Fruit fly (Drosophila melanogaster) whole organism, embryonic: Measurements from ENCODE around the gene CG3702.

Experiments used
- Abd-B ChIP-seq: fragments of 200-800 bp; sonication (Bioruptor generic); optimal IDR thresholded peaks from 2 replicates; lab custom pipeline; 2018; ENCODE audit warnings: missing biosample characterization, mild to moderate bottlenecking, missing genetic modification characterization, moderate library complexity
- BEAF-32 ChIP-seq: fragments of 200-800 bp; sonication (Bioruptor generic); optimal IDR thresholded peaks from 3 replicates; lab custom pipeline; 2017; ENCODE audit warnings: missing biosample characterization, missing genetic modification characterization, mild to moderate bottlenecking, moderate library complexity, missing genetic modification reagents
- Blimp-1 ChIP-seq: fragments of 200-800 bp; sonication (Bioruptor generic); optimal IDR thresholded peaks from 3 replicates; lab custom pipeline; 2018; ENCODE audit warnings: missing biosample characterization, missing genetic modification characterization, mild to moderate bottlenecking, moderate library complexity, missing genetic modification reagents
- BtbVII ChIP-seq: fragments of 200-800 bp; sonication (Bioruptor generic); optimal IDR thresholded peaks from 3 replicates; lab custom pipeline; 2017; ENCODE audit warnings: missing biosample characterization, mild to moderate bottlenecking, missing genetic modification characterization
- CG10959 ChIP-seq: fragments of 200-800 bp; sonication (Bioruptor generic); IDR thresholded peaks from 2 replicates; pipeline ENCODE4 v1.3.6; 2022; ENCODE audit warnings: missing biosample characterization, missing genetic modification characterization
- CG12104 ChIP-seq: fragments of 200-800 bp; sonication (Bioruptor generic); optimal IDR thresholded peaks from 3 replicates; lab custom pipeline; 2016; ENCODE audit warnings: missing biosample characterization, missing genetic modification characterization
- CG12219 ChIP-seq: fragments of 200-800 bp; sonication (Bioruptor generic); optimal IDR thresholded peaks from 3 replicates; lab custom pipeline; 2018; ENCODE audit warnings: missing biosample characterization, mild to moderate bottlenecking, missing genetic modification characterization
- CG12659 ChIP-seq: fragments of 200-800 bp; sonication (Bioruptor generic); optimal IDR thresholded peaks from 3 replicates; lab custom pipeline; 2017; ENCODE audit warnings: mild to moderate bottlenecking, missing biosample characterization, missing genetic modification reagents, missing genetic modification characterization
- CG12942 ChIP-seq: fragments of 200-800 bp; sonication (Bioruptor generic); optimal IDR thresholded peaks from 3 replicates; lab custom pipeline; 2016; ENCODE audit warnings: missing biosample characterization, missing genetic modification characterization
- CG13296 ChIP-seq: fragments of 200-800 bp; sonication (Bioruptor generic); optimal IDR thresholded peaks from 3 replicates; lab custom pipeline; 2018; ENCODE audit warnings: missing biosample characterization, mild to moderate bottlenecking, missing genetic modification characterization
- CG13894 ChIP-seq: fragments of 200-800 bp; sonication (Bioruptor generic); optimal IDR thresholded peaks from 3 replicates; lab custom pipeline; 2018; ENCODE audit warnings: missing biosample characterization, mild to moderate bottlenecking, missing genetic modification characterization, moderate library complexity
- CG17912 ChIP-seq: fragments of 200-800 bp; sonication (Bioruptor generic); optimal IDR thresholded peaks from 2 replicates; lab custom pipeline; 2018; ENCODE audit warnings: missing biosample characterization, mild to moderate bottlenecking, missing genetic modification characterization
- CG1792 ChIP-seq: fragments of 200-800 bp; sonication (Bioruptor generic); optimal IDR thresholded peaks from 2 replicates; lab custom pipeline; 2016; ENCODE audit warnings: missing biosample characterization, missing genetic modification characterization
- CG1832 ChIP-seq: fragments of 200-800 bp; sonication (Bioruptor generic); optimal IDR thresholded peaks from 2 replicates; lab custom pipeline; 2017; ENCODE audit warnings: missing biosample characterization, mild to moderate bottlenecking, missing genetic modification characterization, inconsistent platforms
- CG18599 ChIP-seq: fragments of 200-800 bp; sonication (Bioruptor generic); optimal IDR thresholded peaks from 3 replicates; lab custom pipeline; 2017; ENCODE audit warnings: missing biosample characterization, missing genetic modification characterization, mild to moderate bottlenecking, moderate library complexity, missing genetic modification reagents
- CG31441 ChIP-seq: fragments of 200-800 bp; sonication (Bioruptor generic); IDR thresholded peaks from 2 replicates; pipeline ENCODE4 v1.3.6; 2022; ENCODE audit warnings: missing biosample characterization, missing genetic modification characterization
- CG34422 ChIP-seq: fragments of 200-800 bp; sonication (Bioruptor generic); IDR thresholded peaks from 3 replicates; pipeline ENCODE4 v1.3.6; 2022; ENCODE audit warnings: missing biosample characterization, missing genetic modification characterization
- CG4328 ChIP-seq: fragments of 200-800 bp; sonication (Bioruptor generic); optimal IDR thresholded peaks from 3 replicates; lab custom pipeline; 2017; ENCODE audit warnings: missing biosample characterization, missing genetic modification reagents, missing genetic modification characterization
- CG4360 ChIP-seq: fragments of 200-800 bp; sonication (Bioruptor generic); IDR thresholded peaks from 2 replicates; pipeline ENCODE4 v1.3.6; 2022; ENCODE audit warnings: missing biosample characterization, missing genetic modification characterization
- CG4617 ChIP-seq: fragments of 200-800 bp; sonication (Bioruptor generic); optimal IDR thresholded peaks from 3 replicates; lab custom pipeline; 2016; ENCODE audit warnings: missing biosample characterization, missing genetic modification characterization, borderline replicate concordance
- CG5953 ChIP-seq: fragments of 200-800 bp; sonication (Bioruptor generic); IDR thresholded peaks from 2 replicates; pipeline ENCODE4 v1.3.6; 2022; ENCODE audit warnings: missing biosample characterization, missing genetic modification characterization
- CG7987 ChIP-seq: fragments of 200-800 bp; sonication (Bioruptor generic); optimal IDR thresholded peaks from 2 replicates; lab custom pipeline; 2018; ENCODE audit warnings: missing biosample characterization, mild to moderate bottlenecking, missing genetic modification characterization, moderate library complexity
- Dbx ChIP-seq: fragments of 200-800 bp; sonication (Bioruptor generic); IDR thresholded peaks from 3 replicates; pipeline ENCODE4 v1.3.6; 2022; ENCODE audit warnings: missing biosample characterization, missing genetic modification characterization
- Dip2 ChIP-seq: fragments of 200-800 bp; sonication (Bioruptor generic); IDR thresholded peaks from 2 replicates; pipeline ENCODE4 v1.3.6; 2022; ENCODE audit warnings: missing biosample characterization, missing genetic modification characterization
- Fer1 ChIP-seq: fragments of 200-800 bp; sonication (Bioruptor generic); optimal IDR thresholded peaks from 2 replicates; lab custom pipeline; 2017; ENCODE audit warnings: missing biosample characterization, mild to moderate bottlenecking, missing genetic modification characterization
- HLHmδ ChIP-seq: fragments of 200-800 bp; sonication (Bioruptor generic); optimal IDR thresholded peaks from 2 replicates; lab custom pipeline; 2018; ENCODE audit warnings: missing biosample characterization, mild to moderate bottlenecking, missing genetic modification characterization, moderate library complexity
- HmgZ ChIP-seq: fragments of 200-800 bp; sonication (Bioruptor generic); optimal IDR thresholded peaks from 2 replicates; lab custom pipeline; 2018; ENCODE audit warnings: missing biosample characterization, mild to moderate bottlenecking, missing genetic modification characterization
- MBD-R2 ChIP-seq: fragments of 200-800 bp; sonication (Bioruptor generic); IDR thresholded peaks from 2 replicates; pipeline ENCODE4 v1.3.6; 2022; ENCODE audit warnings: missing biosample characterization, missing genetic modification characterization
- PHDP ChIP-seq: fragments of 200-800 bp; sonication (Bioruptor generic); optimal IDR thresholded peaks from 3 replicates; lab custom pipeline; 2018; ENCODE audit warnings: missing biosample characterization, mild to moderate bottlenecking, missing genetic modification characterization, moderate library complexity
- Sox102F ChIP-seq: fragments of 200-800 bp; sonication (Bioruptor generic); optimal IDR thresholded peaks from 2 replicates; lab custom pipeline; 2018; ENCODE audit warnings: missing biosample characterization, mild to moderate bottlenecking, missing genetic modification characterization, moderate library complexity
- Vsx1 ChIP-seq: fragments of 200-800 bp; sonication (Bioruptor generic); optimal IDR thresholded peaks from 2 replicates; lab custom pipeline; 2017; ENCODE audit warnings: missing biosample characterization, mild to moderate bottlenecking, missing genetic modification characterization, missing genetic modification reagents
- ab ChIP-seq: fragments of 200-800 bp; sonication (Bioruptor generic); optimal IDR thresholded peaks from 2 replicates; lab custom pipeline; 2016; ENCODE audit warnings: missing biosample characterization, missing genetic modification characterization
- bigmax ChIP-seq: fragments of 200-800 bp; sonication (Bioruptor generic); optimal IDR thresholded peaks from 2 replicates; lab custom pipeline; 2018; ENCODE audit warnings: missing biosample characterization, mild to moderate bottlenecking, missing genetic modification characterization
- cad ChIP-seq: fragments of >200 bp; optimal IDR thresholded peaks from 2 replicates; lab custom pipeline; 2017; ENCODE audit warnings: missing biosample characterization, missing genetic modification characterization
- chinmo ChIP-seq: fragments of 200-800 bp; sonication (Bioruptor generic); IDR thresholded peaks from 4 replicates; pipeline ENCODE4 v1.3.6; 2022; ENCODE audit warnings: missing biosample characterization, missing genetic modification characterization; ENCODE audit not compliant: partially characterized antibody
- dpn ChIP-seq, 2 experiments: fragments of 200-800 bp; sonication (Bioruptor generic); optimal IDR thresholded peaks; 3 replicates each; lab custom pipeline; 2016; ENCODE audit warnings: missing biosample characterization in 2 of 2, missing genetic modification characterization in 2 of 2
- eyg ChIP-seq: fragments of 200-800 bp; sonication (Bioruptor generic); optimal IDR thresholded peaks from 3 replicates; lab custom pipeline; 2016; ENCODE audit warnings: missing biosample characterization, missing genetic modification characterization
- gro ChIP-seq: fragments of 200-800 bp; sonication (Bioruptor generic); optimal IDR thresholded peaks from 2 replicates; lab custom pipeline; 2016; ENCODE audit warnings: missing biosample characterization, missing genetic modification characterization
- lbe ChIP-seq: fragments of 200-800 bp; sonication (Bioruptor generic); optimal IDR thresholded peaks from 2 replicates; lab custom pipeline; 2016; ENCODE audit warnings: missing biosample characterization, mild to moderate bottlenecking, missing genetic modification characterization
- nom ChIP-seq: fragments of 200-800 bp; sonication (Bioruptor generic); optimal IDR thresholded peaks from 2 replicates; lab custom pipeline; 2017; ENCODE audit warnings: missing biosample characterization, missing genetic modification characterization, mild to moderate bottlenecking, moderate library complexity, missing genetic modification reagents
- pzg ChIP-seq: fragments of 200-800 bp; sonication (Bioruptor generic); optimal IDR thresholded peaks from 3 replicates; lab custom pipeline; 2018; ENCODE audit warnings: missing biosample characterization, mild to moderate bottlenecking, missing genetic modification characterization, moderate library complexity
- run ChIP-seq: fragments of 200-800 bp; sonication (Bioruptor generic); optimal IDR thresholded peaks from 3 replicates; lab custom pipeline; 2018; ENCODE audit warnings: missing biosample characterization, mild to moderate bottlenecking, missing genetic modification characterization
- schlank ChIP-seq: fragments of 200-800 bp; sonication (Bioruptor generic); optimal IDR thresholded peaks from 2 replicates; lab custom pipeline; 2018; ENCODE audit warnings: missing biosample characterization, mild to moderate bottlenecking, missing genetic modification characterization
- slou ChIP-seq: fragments of 200-800 bp; sonication (Bioruptor generic); optimal IDR thresholded peaks from 3 replicates; lab custom pipeline; 2016; ENCODE audit warnings: missing biosample characterization, missing genetic modification characterization
- tap ChIP-seq: fragments of 200-800 bp; optimal IDR thresholded peaks from 3 replicates; lab custom pipeline; 2019; ENCODE audit warnings: missing biosample characterization, mild to moderate bottlenecking, missing genetic modification characterization, moderate library complexity
- tin ChIP-seq: fragments of 200-800 bp; sonication (Bioruptor generic); optimal IDR thresholded peaks from 3 replicates; lab custom pipeline; 2016; ENCODE audit warnings: missing biosample characterization, missing genetic modification characterization
- tll ChIP-seq, 2 experiments: fragments of 200-800 bp in 1 of 2; fragments of >200 bp in 1 of 2; sonication (Bioruptor generic) in 1 of 2; optimal IDR thresholded peaks; 2 replicates each; lab custom pipeline; 2017 to 2019; ENCODE audit warnings: missing biosample characterization in 2 of 2, missing genetic modification characterization in 2 of 2, mild to moderate bottlenecking in 1 of 2, moderate library complexity in 1 of 2
- tx ChIP-seq: fragments of 200-800 bp; sonication (Bioruptor generic); optimal IDR thresholded peaks from 2 replicates; lab custom pipeline; 2016; ENCODE audit warnings: missing biosample characterization, missing genetic modification characterization
- unc-4 ChIP-seq: fragments of 200-800 bp; sonication (Bioruptor generic); IDR thresholded peaks from 2 replicates; pipeline ENCODE4 v1.3.6; 2022; ENCODE audit warnings: missing biosample characterization, missing genetic modification characterization; ENCODE audit not compliant: partially characterized antibody
- vvl ChIP-seq: fragments of 200-800 bp; sonication (Bioruptor generic); IDR thresholded peaks from 2 replicates; pipeline ENCODE4 v1.3.6; 2022; ENCODE audit warnings: missing biosample characterization, missing genetic modification characterization

Gene CG3702

DNA sequence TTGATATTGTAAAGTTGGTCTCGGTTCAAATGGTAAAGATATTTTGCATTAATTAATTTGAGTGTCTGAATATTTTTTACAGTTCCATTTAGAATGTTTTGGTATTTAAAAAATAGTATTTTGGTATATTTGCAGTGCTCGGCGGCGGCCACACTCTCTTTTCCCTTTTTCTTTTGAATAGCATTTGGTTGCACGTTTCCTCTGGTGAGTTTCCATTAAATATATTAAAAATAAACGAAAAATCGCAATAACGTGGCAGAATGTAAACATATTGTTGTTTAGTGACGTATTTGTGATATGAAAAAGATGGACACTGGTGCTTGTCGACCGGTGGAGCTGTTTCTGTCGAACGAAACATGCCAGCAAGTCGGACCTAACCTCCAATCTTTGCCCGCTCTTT is 649 bp upstream of the CG3702 start, which contains the start of gene RpL40 (continued):
- TF ChIP-seq dpn (GFP tag; optimal IDR thresholded peaks at IDR 0.05; lab: Kevin White, UChicago) (no peak), CG31441 (GFP tag; lab: Robert Waterston, UW) (no peak), Abd-B (GFP tag; lab: Kevin White, UChicago) (no peak), eyg (GFP tag; lab: Kevin White, UChicago) (no peak), vvl (GFP tag; lab: Robert Waterston, UW) (peak; percentile 37; the same call in 1 of the 2 replicates), CG5953 (GFP tag; lab: Robert Waterston, UW) (no peak), CG12942 (no peak), Sox102F (GFP tag; lab: Kevin White, UChicago) (no peak), CG4617 (GFP tag; lab: Kevin White, UChicago) (peak; percentile 28), BEAF-32 (GFP tag; lab: Kevin White, UChicago) (no peak), tx (GFP tag; lab: Kevin White, UChicago) (no peak), Blimp-1 (GFP tag; lab: Kevin White, UChicago) (no peak), gro (GFP tag; lab: Kevin White, UChicago) (peak; percentile 3), Dbx (GFP tag; lab: Robert Waterston, UW) (no peak), nom (peak; percentile 32), slou (GFP tag; lab: Kevin White, UChicago) (no peak), cad (GFP tag; lab: Kevin White, UChicago) (no peak), lbe (peak; percentile 11), BtbVII (GFP tag; lab: Kevin White, UChicago) (no peak), CG4360 (GFP tag; lab: Robert Waterston, UW) (no peak), HmgZ (tag; lab: Kevin White, UChicago) (no peak), CG13296 (peak; percentile 22), unc-4 (GFP tag; lab: Robert Waterston, UW) (0 out of 2 replicates have a peak, but pooled peaks have one; percentile 32), CG17912 (GFP tag; lab: Kevin White, UChicago) (no peak), Fer1 (GFP tag; lab: Kevin White, UChicago) (peak; percentile 34), schlank (tag; lab: Kevin White, UChicago) (no peak), CG12659 (GFP tag; lab: Kevin White, UChicago) (peak; percentile 22), PHDP (tag; lab: Kevin White, UChicago) (peak; percentile 26), tll (GFP tag; optimal IDR thresholded peaks at IDR 0.05; lab: Kevin White, UChicago) (no peak), CG7987 (GFP tag; lab: Kevin White, UChicago) (no peak), run (tag; lab: Kevin White, UChicago) (no peak), tap (tag; lab: Kevin White, UChicago) (no peak), CG12104 (GFP tag; lab: Kevin White, UChicago) (no peak), CG1832 (GFP tag; lab: Kevin White, UChicago) (no peak), CG12219 (no peak), tin (no peak), bigmax (GFP tag; lab: Kevin White, UChicago) (peak; percentile 99), chinmo (GFP tag; lab: Robert Waterston, UW) (no peak), pzg (GFP tag; lab: Kevin White, UChicago) (peak; percentile 31), CG4328 (no peak), CG10959 (no peak), HLHmδ (no peak), Vsx1 (GFP tag; lab: Kevin White, UChicago) (no peak), CG1792 (no peak), Dip2 (GFP tag; lab: Robert Waterston, UW) (no peak), CG34422 (peak; percentile 71; the same call in 1 of the 3 replicates), CG18599 (GFP tag; lab: Kevin White, UChicago) (no peak), MBD-R2 (GFP tag; lab: Robert Waterston, UW) (0 out of 2 replicates have a peak, but pooled peaks have one; percentile 8), CG13894 (tag; lab: Kevin White, UChicago) (no peak), ab (GFP tag; lab: Kevin White, UChicago) (no peak)
